Fruit fly (Drosophila melanogaster) whole organism, embryonic: ENCODE data around the gene Gcn5.
A peak's percentile ranks its signal among the peaks of the same experiment; 100 is the strongest.

ENCODE experiments used
- Ada2b ChIP-seq: fragments of 200-800 bp; sonication (Bioruptor generic); IDR thresholded peaks from 2 replicates; pipeline ENCODE4 v1.3.6; 2022; ENCODE audit warnings: missing biosample characterization, missing genetic modification characterization
- Atf3 ChIP-seq: fragments of 200-800 bp; sonication (Bioruptor generic); optimal IDR thresholded peaks from 3 replicates; lab custom pipeline; 2016; ENCODE audit warnings: missing biosample characterization, missing genetic modification characterization
- Bdp1 ChIP-seq: fragments of 200-800 bp; sonication (Bioruptor generic); optimal IDR thresholded peaks from 3 replicates; lab custom pipeline; 2016; ENCODE audit warnings: missing biosample characterization, missing genetic modification characterization
- CG10147 ChIP-seq: fragments of 200-800 bp; sonication (Bioruptor generic); optimal IDR thresholded peaks from 2 replicates; lab custom pipeline; 2019; ENCODE audit warnings: missing biosample characterization, mild to moderate bottlenecking, missing genetic modification characterization, moderate library complexity
- CG11085 ChIP-seq: fragments of 200-800 bp; sonication (Bioruptor generic); IDR thresholded peaks from 2 replicates; pipeline ENCODE4 v1.3.6; 2022; ENCODE audit warnings: missing biosample characterization, missing genetic modification characterization
- CG11093 ChIP-seq: fragments of 200-800 bp; sonication (Bioruptor generic); IDR thresholded peaks from 3 replicates; pipeline ENCODE4 v1.3.6; 2022; ENCODE audit warnings: missing biosample characterization, missing genetic modification characterization
- CG12744 ChIP-seq: fragments of 200-800 bp; sonication (Bioruptor generic); optimal IDR thresholded peaks from 2 replicates; lab custom pipeline; 2016; ENCODE audit warnings: missing biosample characterization, missing genetic modification characterization
- CG15073 ChIP-seq: fragments of 200-800 bp; sonication (Bioruptor generic); optimal IDR thresholded peaks from 2 replicates; lab custom pipeline; 2016; ENCODE audit warnings: missing biosample characterization, missing genetic modification characterization
- CG1603 ChIP-seq: fragments of 200-800 bp; sonication (Bioruptor generic); optimal IDR thresholded peaks from 2 replicates; lab custom pipeline; 2019; ENCODE audit warnings: missing biosample characterization, mild to moderate bottlenecking, missing genetic modification characterization, moderate library complexity
- CG2202 ChIP-seq: fragments of 200-800 bp; sonication (Bioruptor generic); optimal IDR thresholded peaks from 2 replicates; lab custom pipeline; 2018; ENCODE audit warnings: missing biosample characterization, mild to moderate bottlenecking, missing genetic modification characterization
- CG2889 ChIP-seq: fragments of 200-800 bp; sonication (Bioruptor generic); IDR thresholded peaks from 3 replicates; pipeline ENCODE4 v1.3.6; 2022; ENCODE audit warnings: missing biosample characterization, missing genetic modification characterization
- CG30020 ChIP-seq: fragments of 200-800 bp; optimal IDR thresholded peaks from 2 replicates; lab custom pipeline; 2019; ENCODE audit warnings: missing biosample characterization, mild to moderate bottlenecking, missing genetic modification characterization, moderate library complexity
- CG3065 ChIP-seq: fragments of 200-800 bp; sonication (Bioruptor generic); optimal IDR thresholded peaks from 2 replicates; lab custom pipeline; 2016; ENCODE audit warnings: missing biosample characterization, missing genetic modification characterization
- CG32532 ChIP-seq: fragments of 200-800 bp; sonication (Bioruptor generic); IDR thresholded peaks from 2 replicates; pipeline ENCODE4 v1.3.6; 2022; ENCODE audit warnings: missing biosample characterization, missing genetic modification characterization
- CG34224 ChIP-seq: fragments of 200-800 bp; sonication (Bioruptor generic); IDR thresholded peaks from 3 replicates; pipeline ENCODE4 v1.3.6; 2022; ENCODE audit warnings: missing biosample characterization, missing genetic modification characterization; ENCODE audit not compliant: partially characterized antibody
- CG4617 ChIP-seq: fragments of 200-800 bp; sonication (Bioruptor generic); optimal IDR thresholded peaks from 3 replicates; lab custom pipeline; 2016; ENCODE audit warnings: missing biosample characterization, missing genetic modification characterization, borderline replicate concordance
- CG6854 ChIP-seq: fragments of 200-800 bp; sonication (Bioruptor generic); optimal IDR thresholded peaks from 3 replicates; lab custom pipeline; 2017; ENCODE audit warnings: missing biosample characterization, mild to moderate bottlenecking, missing genetic modification characterization
- CG7786 ChIP-seq: fragments of 200-800 bp; sonication (Bioruptor generic); optimal IDR thresholded peaks from 2 replicates; lab custom pipeline; 2016; ENCODE audit warnings: missing biosample characterization, missing genetic modification characterization
- CG8281 ChIP-seq: fragments of 200-800 bp; sonication (Bioruptor generic); optimal IDR thresholded peaks from 2 replicates; lab custom pipeline; 2018; ENCODE audit warnings: missing biosample characterization, mild to moderate bottlenecking, missing genetic modification characterization, moderate library complexity
- CG9727 ChIP-seq: fragments of 200-800 bp; sonication (Bioruptor generic); optimal IDR thresholded peaks from 3 replicates; lab custom pipeline; 2017; ENCODE audit warnings: missing biosample characterization, mild to moderate bottlenecking, missing genetic modification characterization
- CHES-1-like ChIP-seq: fragments of 200-800 bp; sonication (Bioruptor generic); optimal IDR thresholded peaks from 2 replicates; lab custom pipeline; 2016; ENCODE audit warnings: missing biosample characterization, missing genetic modification characterization
- CkIIα-i1 ChIP-seq: fragments of 200-800 bp; sonication (Bioruptor generic); IDR thresholded peaks from 2 replicates; pipeline ENCODE4 v1.3.6; 2022; ENCODE audit warnings: missing biosample characterization, missing genetic modification characterization
- Dbx ChIP-seq: fragments of 200-800 bp; sonication (Bioruptor generic); IDR thresholded peaks from 3 replicates; pipeline ENCODE4 v1.3.6; 2022; ENCODE audit warnings: missing biosample characterization, missing genetic modification characterization
- Deaf1 ChIP-seq: fragments of 200-800 bp; optimal IDR thresholded peaks from 3 replicates; lab custom pipeline; 2019; ENCODE audit warnings: missing biosample characterization, mild to moderate bottlenecking, missing genetic modification characterization, moderate library complexity
- Dek ChIP-seq: fragments of 200-800 bp; sonication (Bioruptor generic); optimal IDR thresholded peaks from 3 replicates; lab custom pipeline; 2019; ENCODE audit warnings: missing biosample characterization, mild to moderate bottlenecking, missing genetic modification characterization, moderate library complexity
- HmgD ChIP-seq: fragments of 200-800 bp; sonication (Bioruptor generic); optimal IDR thresholded peaks from 3 replicates; lab custom pipeline; 2016; ENCODE audit warnings: missing biosample characterization, missing genetic modification characterization
- Hsf ChIP-seq: fragments of 200-800 bp; sonication (Bioruptor generic); optimal IDR thresholded peaks from 3 replicates; lab custom pipeline; 2016; ENCODE audit warnings: missing biosample characterization, missing genetic modification characterization
- Nf-YB ChIP-seq: fragments of 200-800 bp; sonication (Bioruptor generic); optimal IDR thresholded peaks from 3 replicates; lab custom pipeline; 2019; ENCODE audit warnings: missing biosample characterization, mild to moderate bottlenecking, missing genetic modification characterization, moderate library complexity
- Oaz ChIP-seq: fragments of 200-800 bp; sonication (Bioruptor generic); IDR thresholded peaks from 2 replicates; pipeline ENCODE4 v1.3.6; 2022; ENCODE audit warnings: missing biosample characterization, missing genetic modification characterization
- Sox100B ChIP-seq: fragments of 200-800 bp; sonication (Bioruptor generic); optimal IDR thresholded peaks from 3 replicates; lab custom pipeline; 2018; ENCODE audit warnings: missing biosample characterization, mild to moderate bottlenecking, missing genetic modification characterization
- Trl ChIP-seq, 3 experiments: fragments of >200 bp in 2 of 3; fragments of 200-800 bp in 1 of 3; sonication (Bioruptor generic) in 1 of 3; optimal IDR thresholded peaks; 2 replicates in 1 of 3; 3 replicates in 2 of 3; lab custom pipeline; 2016 to 2017; ENCODE audit warnings: missing biosample characterization in 1 of 3, missing genetic modification characterization in 1 of 3
- ato ChIP-seq: fragments of 200-800 bp; sonication (Bioruptor generic); IDR thresholded peaks from 2 replicates; pipeline ENCODE4 v1.3.6; 2022; ENCODE audit warnings: missing biosample characterization, missing genetic modification characterization; ENCODE audit not compliant: partially characterized antibody
- bcd ChIP-seq: fragments of 200-800 bp; sonication (Bioruptor generic); optimal IDR thresholded peaks from 2 replicates; lab custom pipeline; 2017; ENCODE audit warnings: missing biosample characterization, mild to moderate bottlenecking, missing genetic modification characterization
- corto ChIP-seq: fragments of 200-800 bp; sonication (Bioruptor generic); optimal IDR thresholded peaks from 2 replicates; lab custom pipeline; 2016; ENCODE audit warnings: missing biosample characterization, mild to moderate bottlenecking, missing genetic modification characterization, moderate library complexity
- crol ChIP-seq: fragments of 200-800 bp; sonication (Bioruptor generic); IDR thresholded peaks from 2 replicates; pipeline ENCODE4 v1.3.6; 2022; ENCODE audit warnings: missing biosample characterization, missing genetic modification characterization
- da ChIP-seq: fragments of 200-800 bp; sonication (Bioruptor generic); optimal IDR thresholded peaks from 2 replicates; lab custom pipeline; 2016; ENCODE audit warnings: missing biosample characterization, missing genetic modification characterization
- dmrt11E ChIP-seq: fragments of 200-800 bp; sonication (Bioruptor generic); optimal IDR thresholded peaks from 3 replicates; lab custom pipeline; 2018; ENCODE audit warnings: missing biosample characterization, mild to moderate bottlenecking, missing genetic modification characterization, moderate library complexity
- fru ChIP-seq: fragments of >200 bp; optimal IDR thresholded peaks from 2 replicates; lab custom pipeline; 2017
- ham ChIP-seq: fragments of 200-800 bp; sonication (Bioruptor generic); IDR thresholded peaks from 2 replicates; pipeline ENCODE4 v1.3.6; 2022; ENCODE audit warnings: missing biosample characterization, missing genetic modification characterization
- hkb ChIP-seq, 2 experiments: fragments of 200-800 bp in 1 of 2; fragments of >200 bp in 1 of 2; sonication (Bioruptor generic) in 1 of 2; IDR thresholded peaks in 1 of 2; optimal IDR thresholded peaks in 1 of 2; 2 replicates each; pipeline versions ENCODE4 v1.3.6 to Lab custom; 2017 to 2022; ENCODE audit warnings: missing biosample characterization in 1 of 2, missing genetic modification characterization in 1 of 2
- ken ChIP-seq: fragments of 200-800 bp; sonication (Bioruptor generic); IDR thresholded peaks from 3 replicates; pipeline ENCODE4 v1.3.6; 2022; ENCODE audit warnings: missing biosample characterization, missing genetic modification characterization
- maf-S ChIP-seq: fragments of 200-800 bp; sonication (Bioruptor generic); optimal IDR thresholded peaks from 2 replicates; lab custom pipeline; 2016; ENCODE audit warnings: missing biosample characterization, missing genetic modification characterization
- nau ChIP-seq: fragments of 200-800 bp; sonication (Bioruptor generic); optimal IDR thresholded peaks from 3 replicates; lab custom pipeline; 2017; ENCODE audit warnings: missing biosample characterization, mild to moderate bottlenecking, missing genetic modification characterization, missing genetic modification reagents
- peb ChIP-seq: fragments of 200-800 bp; sonication (Bioruptor generic); IDR thresholded peaks from 2 replicates; pipeline ENCODE4 v1.3.6; 2022; ENCODE audit warnings: missing biosample characterization, missing genetic modification characterization
- sc ChIP-seq, 3 experiments: fragments of >200 bp in 2 of 3; fragments of 200-800 bp in 1 of 3; sonication (Bioruptor generic) in 1 of 3; optimal IDR thresholded peaks; 2 replicates in 2 of 3; 3 replicates in 1 of 3; lab custom pipeline; 2017; ENCODE audit warnings: mild to moderate bottlenecking in 1 of 3, missing biosample characterization in 1 of 3, missing genetic modification characterization in 1 of 3, missing genetic modification reagents in 1 of 3
- sim ChIP-seq: fragments of 200-800 bp; sonication (Bioruptor generic); IDR thresholded peaks from 2 replicates; pipeline ENCODE4 v1.3.6; 2022; ENCODE audit warnings: missing biosample characterization, missing genetic modification characterization
- sob ChIP-seq: fragments of 200-800 bp; sonication (Bioruptor generic); IDR thresholded peaks from 2 replicates; pipeline ENCODE4 v1.3.6; 2022; ENCODE audit warnings: missing biosample characterization, missing genetic modification characterization
- stc ChIP-seq: fragments of 200-800 bp; sonication (Bioruptor generic); IDR thresholded peaks from 2 replicates; pipeline ENCODE4 v1.3.6; 2022; ENCODE audit warnings: missing biosample characterization, missing genetic modification characterization
- tgo ChIP-seq: fragments of 200-800 bp; sonication (Bioruptor generic); IDR thresholded peaks from 3 replicates; pipeline ENCODE4 v1.3.6; 2022; ENCODE audit warnings: missing biosample characterization, missing genetic modification characterization
- twi ChIP-seq: fragments of 200-800 bp; optimal IDR thresholded peaks from 2 replicates; lab custom pipeline; 2019; ENCODE audit warnings: missing biosample characterization, mild to moderate bottlenecking, missing genetic modification characterization, moderate library complexity

The Gcn5 gene

DNA sequence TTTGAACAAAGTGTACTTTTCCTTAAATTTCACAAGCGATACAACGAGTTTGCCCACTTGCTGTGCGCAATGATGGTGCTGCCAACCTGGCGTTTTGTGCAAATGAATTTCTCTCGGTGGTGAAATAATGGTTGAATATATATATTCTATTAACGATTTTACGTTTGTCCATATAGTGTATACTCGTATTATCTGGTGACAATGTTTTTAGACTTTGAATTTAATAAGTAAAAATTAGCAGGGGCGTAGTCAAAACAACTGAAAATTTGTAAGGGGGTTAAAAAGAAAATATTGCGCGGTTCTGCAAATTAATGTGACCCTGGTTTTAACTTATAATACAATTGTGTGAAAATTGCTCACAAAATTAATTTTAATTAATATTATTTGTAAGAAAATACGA lies at the start of gene Gcn5, which contains the start of gene ver (continued):
- TF ChIP-seq Dek (tag; lab: Kevin White, UChicago) (peak; percentile 92), CG10147 (GFP tag; lab: Kevin White, UChicago) (peak; percentile 90), CG34224 (peak; percentile 24; the same call in 1 of the 3 replicates), HmgD (no peak), Oaz (GFP tag; lab: Robert Waterston, UW) (peak; percentile 78), CHES-1-like (GFP tag; lab: Kevin White, UChicago) (peak; percentile 64), da (peak; percentile 11), CG4617 (GFP tag; lab: Kevin White, UChicago) (peak; percentile 74), Hsf (peak; percentile 92), sc (optimal IDR thresholded peaks at IDR 0.05; lab: Kevin White, UChicago) (no peak), sc (GFP tag; optimal IDR thresholded peaks at IDR 0.05; lab: Kevin White, UChicago) (peak; percentile 73), CG2202 (peak; percentile 87), Ada2b (GFP tag; lab: Robert Waterston, UW) (peak; percentile 92), peb (peak; percentile 79), CG30020 (tag; lab: Kevin White, UChicago) (peak; percentile 72), CG3065 (GFP tag; lab: Kevin White, UChicago) (peak; percentile 65), ken (peak; percentile 94), CG12744 (GFP tag; lab: Kevin White, UChicago) (peak; percentile 82), CG7786 (GFP tag; lab: Kevin White, UChicago) (peak; percentile 80), Dbx (peak; percentile 94), CG11093 (peak; percentile 89), CG32532 (GFP tag; lab: Robert Waterston, UW) (peak; percentile 95), CG8281 (peak; percentile 74), stc (GFP tag; lab: Robert Waterston, UW) (peak; percentile 93), sim (peak; percentile 76), twi (peak; percentile 73), ham (GFP tag; lab: Robert Waterston, UW) (peak; percentile 78), CG11085 (peak; percentile 86), corto (GFP tag; lab: Kevin White, UChicago) (peak; percentile 89), CG6854 (GFP tag; lab: Kevin White, UChicago) (peak; percentile 76), CkIIα-i1 (no peak), maf-S (GFP tag; lab: Kevin White, UChicago) (peak; percentile 81), Bdp1 (GFP tag; lab: Kevin White, UChicago) (peak; percentile 78), fru (lab: Kevin White, UChicago) (no peak), dmrt11E (tag; lab: Kevin White, UChicago) (peak; percentile 84), nau (GFP tag; lab: Kevin White, UChicago) (no peak), Trl (optimal IDR thresholded peaks at IDR 0.05; lab: Kevin White, UChicago) (no peak), Trl (GFP tag; optimal IDR thresholded peaks at IDR 0.05; lab: Kevin White, UChicago) (peak; percentile 86), CG9727 (peak; percentile 94), ato (GFP tag; lab: Robert Waterston, UW) (no peak), Deaf1 (tag; lab: Kevin White, UChicago) (peak; percentile 67), crol (0 out of 2 replicates have a peak, but pooled peaks have one; percentile 18), Nf-YB (GFP tag; lab: Kevin White, UChicago) (peak; percentile 78), tgo (GFP tag; lab: Robert Waterston, UW) (peak; percentile 94), bcd (GFP tag; lab: Kevin White, UChicago) (peak; percentile 92), CG2889 (GFP tag; lab: Robert Waterston, UW) (peak; percentile 90), Sox100B (GFP tag; lab: Kevin White, UChicago) (peak; percentile 91), CG15073 (peak; percentile 20), hkb (optimal IDR thresholded peaks at IDR 0.05; lab: Kevin White, UChicago) (no peak), hkb (GFP tag; IDR thresholded peaks at IDR 0.05; lab: Robert Waterston, UW) (peak; percentile 96), Atf3 (peak; percentile 65), sob (GFP tag; lab: Robert Waterston, UW) (peak; percentile 94), CG1603 (tag; lab: Kevin White, UChicago) (peak; percentile 89)
